Fruit fly (Drosophila melanogaster): Measurements from ENCODE around the gene brwl.

Gene brwl

DNA sequence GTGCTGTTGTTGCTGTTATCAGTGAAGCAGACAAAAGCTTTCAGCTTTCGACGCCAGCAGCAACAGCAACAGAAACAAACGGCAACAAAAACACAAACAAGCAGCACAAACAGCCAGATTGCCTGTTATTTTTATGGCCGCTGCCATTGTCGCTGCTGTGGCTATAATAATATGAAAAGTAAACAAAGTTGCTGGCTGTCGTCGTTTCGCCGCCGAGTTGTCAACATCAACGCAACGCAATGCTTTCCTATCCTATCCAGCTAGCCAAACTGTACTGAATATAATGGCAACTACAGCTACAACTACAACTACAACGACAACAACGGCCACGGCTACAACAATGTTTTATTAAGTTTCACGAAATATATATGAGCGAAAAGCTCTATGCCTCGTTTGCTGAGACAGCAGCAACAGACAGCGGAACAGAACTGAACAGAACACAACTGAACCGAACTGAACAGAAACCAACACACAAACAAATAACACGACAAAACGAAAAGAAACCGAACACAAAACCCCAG lies 2.0 kb downstream of the brwl start (continued):
- peak; percentile 2 for TF ChIP-seq CG13123 (GFP tag; optimal IDR thresholded peaks at IDR 0.05)
- no peak for TF ChIP-seq Fer3 (tag; optimal IDR thresholded peaks at IDR 0.05)
- TF ChIP-seq emc (GFP tag; optimal IDR thresholded peaks at IDR 0.05), result no peak
- peak; percentile 20 for TF ChIP-seq nau (GFP tag; optimal IDR thresholded peaks at IDR 0.05)
- 0 out of 2 replicates have a peak, but pooled peaks have one; percentile 6 for TF ChIP-seq Rfx (GFP tag; IDR thresholded peaks at IDR 0.05)
- peak; percentile 49 for TF ChIP-seq Hmr (GFP tag; optimal IDR thresholded peaks at IDR 0.05)
- TF ChIP-seq CG10543 (GFP tag; optimal IDR thresholded peaks at IDR 0.05), result peak; percentile 70
- peak; percentile 20 for TF ChIP-seq CG1647 (GFP tag; optimal IDR thresholded peaks at IDR 0.05)
- TF ChIP-seq prd (optimal IDR thresholded peaks at IDR 0.05), result no peak
- TF ChIP-seq prd (GFP tag; IDR thresholded peaks at IDR 0.05), result 0 out of 3 replicates have a peak, but pooled peaks have one; percentile 6
- TF ChIP-seq CG10209 (GFP tag; optimal IDR thresholded peaks at IDR 0.05), result peak; percentile 12
- TF ChIP-seq CG11398 (GFP tag; optimal IDR thresholded peaks at IDR 0.05), result peak; percentile 27
- TF ChIP-seq CG11560 (tag; IDR thresholded peaks at IDR 0.05), result no peak
- TF ChIP-seq Hand (GFP tag; optimal IDR thresholded peaks at IDR 0.05), result no peak
- TF ChIP-seq Pdp1 (GFP tag; optimal IDR thresholded peaks at IDR 0.05), result peak in 1 of 2 experiments; percentile 29
- TF ChIP-seq Eip74EF (GFP tag; optimal IDR thresholded peaks at IDR 0.05), result peak in 1 of 2 experiments; percentile 57

DNA sequence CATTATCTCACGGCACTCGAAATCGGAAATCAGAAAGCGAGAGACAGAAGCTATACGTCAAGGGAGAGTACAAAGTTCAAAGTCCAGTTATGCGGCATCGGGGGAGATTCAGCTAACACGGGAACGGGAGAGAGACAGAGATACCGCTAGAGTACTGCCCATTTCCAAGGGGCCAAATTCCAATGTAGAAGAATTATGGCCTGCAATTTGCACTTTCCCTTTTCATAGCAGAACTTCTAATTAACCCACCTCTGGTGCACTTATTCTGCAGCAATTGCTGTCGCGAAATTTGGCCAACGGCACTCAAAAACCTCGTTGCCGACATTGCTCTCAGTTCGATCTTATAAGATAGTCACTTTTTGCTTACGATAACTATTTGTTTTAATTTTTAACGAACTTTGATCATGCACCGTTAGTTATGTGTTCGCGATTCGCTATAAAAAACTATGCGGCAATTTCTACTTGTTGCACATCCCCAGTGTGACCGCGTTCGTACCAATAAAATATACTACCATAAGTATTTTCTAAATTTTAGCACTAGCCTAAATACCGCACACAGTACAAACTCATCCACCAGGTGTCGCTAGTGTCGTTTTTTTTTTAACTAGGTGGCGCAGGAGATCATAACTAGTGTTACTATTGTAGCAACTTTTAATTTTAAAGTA lies 7.7 kb downstream of the brwl start, which contains the start of gene Mtpalpha:
TSS of gene Mtpalpha (minus strand) at position 501 of the 665 bp plus-strand sequence.
- TF ChIP-seq ci (GFP tag; IDR thresholded peaks at IDR 0.05) (peak; percentile 76), Oaz (GFP tag; IDR thresholded peaks at IDR 0.05) (no peak), dysf (GFP tag; IDR thresholded peaks at IDR 0.05) (peak; percentile 53; the same call in 2 of the 3 replicates), Dp (GFP tag; optimal IDR thresholded peaks at IDR 0.05) (peak; percentile 51), Rfx (GFP tag; IDR thresholded peaks at IDR 0.05) (peak; percentile 76; the same call in 1 of the 2 replicates), psq (GFP tag; optimal IDR thresholded peaks at IDR 0.05) (no peak), CG12769 (tag; optimal IDR thresholded peaks at IDR 0.05) (no peak), Dip3 (GFP tag; optimal IDR thresholded peaks at IDR 0.05) (no peak), CG7786 (GFP tag; optimal IDR thresholded peaks at IDR 0.05) (no peak), MESR4 (GFP tag; optimal IDR thresholded peaks at IDR 0.05) (peak; percentile 46), NfI (GFP tag; optimal IDR thresholded peaks at IDR 0.05) (peak; percentile 25), schlank (tag; optimal IDR thresholded peaks at IDR 0.05) (no peak), CG2120 (GFP tag; optimal IDR thresholded peaks at IDR 0.05) (peak; percentile 38), gcm2 (GFP tag; optimal IDR thresholded peaks at IDR 0.05) (peak; percentile 2), CG12391 (tag; optimal IDR thresholded peaks at IDR 0.05) (peak; percentile 44), Side (GFP tag; optimal IDR thresholded peaks at IDR 0.05) (peak; percentile 34), caup (GFP tag; optimal IDR thresholded peaks at IDR 0.05; ENCODE audit: severe bottlenecking) (peak; percentile 26), HLH54F (GFP tag; optimal IDR thresholded peaks at IDR 0.05) (peak; percentile 14), CG11696 (GFP tag; IDR thresholded peaks at IDR 0.05) (no peak), CG9215 (GFP tag; IDR thresholded peaks at IDR 0.05) (no peak), CG33213 (GFP tag; optimal IDR thresholded peaks at IDR 0.05) (peak; percentile 76), Chrac-16 (GFP tag; optimal IDR thresholded peaks at IDR 0.05) (peak; percentile 56), YL-1 (GFP tag; optimal IDR thresholded peaks at IDR 0.05) (peak; percentile 67), CG4707 (GFP tag; optimal IDR thresholded peaks at IDR 0.05) (peak; percentile 12), jumu (GFP tag; optimal IDR thresholded peaks at IDR 0.05) (peak; percentile 18), Dbx (GFP tag; IDR thresholded peaks at IDR 0.05) (peak; percentile 31; the same call in 1 of the 3 replicates), CG3163 (GFP tag; optimal IDR thresholded peaks at IDR 0.05) (peak; percentile 1), insv (GFP tag; optimal IDR thresholded peaks at IDR 0.05) (peak in 1 of 2 experiments; percentile 41), CG6254 (GFP tag; optimal IDR thresholded peaks at IDR 0.05) (peak; percentile 71), CG6791 (GFP tag; IDR thresholded peaks at IDR 0.05; ENCODE audit: partially characterized antibody) (peak; percentile 63; the same call in 2 of the 3 replicates), CG9609 (GFP tag; optimal IDR thresholded peaks at IDR 0.05) (peak; percentile 13), CG8388 (GFP tag; optimal IDR thresholded peaks at IDR 0.05) (no peak), CG11247 (GFP tag; IDR thresholded peaks at IDR 0.05) (peak; percentile 61)
